Worm (Caenorhabditis elegans): ENCODE data around the gene C02F5.12.

- TF ChIP-seq fkh-10 (GFP tag; optimal IDR thresholded peaks at IDR 0.05) (no peak), nhr-12 (tag; optimal IDR thresholded peaks at IDR 0.05) (no peak), unc-62 (GFP tag; optimal IDR thresholded peaks at IDR 0.05) (no peak), fkh-8 (tag; optimal IDR thresholded peaks at IDR 0.05) (no peak), snpc-4 (tag; optimal IDR thresholded peaks at IDR 0.05) (no peak), zag-1 (tag; optimal IDR thresholded peaks at IDR 0.05) (no peak), aly-2 (tag; optimal IDR thresholded peaks at IDR 0.05) (no peak), sptf-1 (tag; optimal IDR thresholded peaks at IDR 0.05) (no peak)
Measured at ce11 chrIII:8278801-8279200, 36.0 kb upstream of the C02F5.12 start, which contains the start of gene mig-10.
